Fruit fly (Drosophila melanogaster) whole organism, embryonic: ENCODE results near the gene CG12661.

ENCODE experiments used
- Atf3 ChIP-seq: fragments of 200-800 bp; sonication (Bioruptor generic); optimal IDR thresholded peaks from 3 replicates; lab custom pipeline; 2016; ENCODE audit warnings: missing biosample characterization, missing genetic modification characterization
- CG10959 ChIP-seq: fragments of 200-800 bp; sonication (Bioruptor generic); IDR thresholded peaks from 2 replicates; pipeline ENCODE4 v1.3.6; 2022; ENCODE audit warnings: missing biosample characterization, missing genetic modification characterization
- CG18011 ChIP-seq: fragments of 200-800 bp; sonication (Bioruptor generic); optimal IDR thresholded peaks from 2 replicates; lab custom pipeline; 2017; ENCODE audit warnings: missing biosample characterization, missing genetic modification characterization, mild to moderate bottlenecking, moderate library complexity, missing genotype
- CG18599 ChIP-seq: fragments of 200-800 bp; sonication (Bioruptor generic); optimal IDR thresholded peaks from 3 replicates; lab custom pipeline; 2017; ENCODE audit warnings: missing biosample characterization, missing genetic modification characterization, mild to moderate bottlenecking, moderate library complexity, missing genetic modification reagents
- CG18764 ChIP-seq: fragments of 200-800 bp; sonication (Bioruptor generic); optimal IDR thresholded peaks from 3 replicates; lab custom pipeline; 2016; ENCODE audit warnings: missing biosample characterization, missing genetic modification characterization
- CG2116 ChIP-seq: fragments of 200-800 bp; sonication (Bioruptor generic); optimal IDR thresholded peaks from 3 replicates; lab custom pipeline; 2018; ENCODE audit warnings: missing biosample characterization, mild to moderate bottlenecking, missing genetic modification characterization
- CG2199 ChIP-seq: fragments of 200-800 bp; sonication (Bioruptor generic); IDR thresholded peaks from 3 replicates; pipeline ENCODE4 v1.3.6; 2022; ENCODE audit warnings: missing biosample characterization, missing genetic modification characterization
- CG34224 ChIP-seq: fragments of 200-800 bp; sonication (Bioruptor generic); IDR thresholded peaks from 3 replicates; pipeline ENCODE4 v1.3.6; 2022; ENCODE audit warnings: missing biosample characterization, missing genetic modification characterization; ENCODE audit not compliant: partially characterized antibody
- CG4360 ChIP-seq: fragments of 200-800 bp; sonication (Bioruptor generic); IDR thresholded peaks from 2 replicates; pipeline ENCODE4 v1.3.6; 2022; ENCODE audit warnings: missing biosample characterization, missing genetic modification characterization
- CG5953 ChIP-seq: fragments of 200-800 bp; sonication (Bioruptor generic); IDR thresholded peaks from 2 replicates; pipeline ENCODE4 v1.3.6; 2022; ENCODE audit warnings: missing biosample characterization, missing genetic modification characterization
- CG6254 ChIP-seq: fragments of 200-800 bp; sonication (Bioruptor generic); optimal IDR thresholded peaks from 3 replicates; lab custom pipeline; 2017; ENCODE audit warnings: mild to moderate bottlenecking, missing biosample characterization, missing genetic modification reagents, missing genetic modification characterization
- CG7271 ChIP-seq: fragments of 200-800 bp; sonication (Bioruptor generic); optimal IDR thresholded peaks from 2 replicates; lab custom pipeline; 2018; ENCODE audit warnings: missing biosample characterization, mild to moderate bottlenecking, missing genetic modification characterization, moderate library complexity
- CG8388 ChIP-seq: fragments of 200-800 bp; sonication (Bioruptor generic); optimal IDR thresholded peaks from 2 replicates; lab custom pipeline; 2019; ENCODE audit warnings: missing biosample characterization, mild to moderate bottlenecking, missing genetic modification characterization, moderate library complexity
- CG8478 ChIP-seq: fragments of >200 bp; optimal IDR thresholded peaks from 2 replicates; lab custom pipeline; 2018
- CG8944 ChIP-seq: fragments of 200-800 bp; sonication (Bioruptor generic); optimal IDR thresholded peaks from 3 replicates; lab custom pipeline; 2016; ENCODE audit warnings: missing biosample characterization, missing genetic modification characterization
- CG9817 ChIP-seq: fragments of 200-800 bp; sonication (Bioruptor generic); optimal IDR thresholded peaks from 2 replicates; lab custom pipeline; 2018; ENCODE audit warnings: missing biosample characterization, mild to moderate bottlenecking, missing genetic modification characterization, moderate library complexity
- Chrac-16 ChIP-seq: fragments of 200-800 bp; sonication (Bioruptor generic); optimal IDR thresholded peaks from 3 replicates; lab custom pipeline; 2016; ENCODE audit warnings: missing biosample characterization, missing genetic modification characterization
- E2f1 ChIP-seq: fragments of 200-800 bp; sonication (Bioruptor generic); IDR thresholded peaks from 2 replicates; pipeline ENCODE4 v1.3.6; 2022; ENCODE audit warnings: missing biosample characterization, missing genetic modification characterization
- Ets65A ChIP-seq: fragments of 200-800 bp; sonication (Bioruptor generic); peaks from one replicate; lab custom pipeline; 2016; ENCODE audit warnings: missing biosample characterization, missing genetic modification characterization
- HLH54F ChIP-seq: fragments of 200-800 bp; sonication (Bioruptor generic); optimal IDR thresholded peaks from 3 replicates; lab custom pipeline; 2016; ENCODE audit warnings: missing biosample characterization, missing genetic modification characterization
- Hr3 ChIP-seq: fragments of 200-800 bp; sonication (Bioruptor generic); optimal IDR thresholded peaks from 3 replicates; lab custom pipeline; 2016; ENCODE audit warnings: missing biosample characterization, missing genetic modification characterization
- Hr78 ChIP-seq, 2 experiments: fragments of 200-800 bp in 1 of 2; fragments of >200 bp in 1 of 2; sonication (Bioruptor generic) in 1 of 2; optimal IDR thresholded peaks; 2 replicates each; lab custom pipeline; 2017 to 2019; ENCODE audit warnings: missing biosample characterization in 2 of 2, missing genetic modification characterization in 2 of 2, mild to moderate bottlenecking in 1 of 2, moderate library complexity in 1 of 2
- Lhr ChIP-seq: fragments of 200-800 bp; sonication (Bioruptor generic); optimal IDR thresholded peaks from 3 replicates; lab custom pipeline; 2017; ENCODE audit warnings: mild to moderate bottlenecking, missing biosample characterization, missing genetic modification reagents, missing genetic modification characterization
- Neu2 ChIP-seq: fragments of 200-800 bp; sonication (Bioruptor generic); optimal IDR thresholded peaks from 3 replicates; lab custom pipeline; 2016; ENCODE audit warnings: missing biosample characterization, missing genetic modification characterization, borderline replicate concordance
- Optix ChIP-seq: fragments of 200-800 bp; sonication (Bioruptor generic); IDR thresholded peaks from 3 replicates; pipeline ENCODE4 v1.3.6; 2022; ENCODE audit warnings: missing biosample characterization, missing genetic modification characterization
- PHDP ChIP-seq: fragments of 200-800 bp; sonication (Bioruptor generic); optimal IDR thresholded peaks from 3 replicates; lab custom pipeline; 2018; ENCODE audit warnings: missing biosample characterization, mild to moderate bottlenecking, missing genetic modification characterization, moderate library complexity
- Sin3A ChIP-seq: fragments of >200 bp; optimal IDR thresholded peaks from 2 replicates; lab custom pipeline; 2018
- Sox100B ChIP-seq: fragments of 200-800 bp; sonication (Bioruptor generic); optimal IDR thresholded peaks from 3 replicates; lab custom pipeline; 2018; ENCODE audit warnings: missing biosample characterization, mild to moderate bottlenecking, missing genetic modification characterization
- Sry-δ ChIP-seq: fragments of 200-800 bp; sonication (Bioruptor generic); optimal IDR thresholded peaks from 2 replicates; lab custom pipeline; 2016; ENCODE audit warnings: missing biosample characterization, missing genetic modification characterization
- Ssrp ChIP-seq: fragments of 200-800 bp; sonication (Bioruptor generic); optimal IDR thresholded peaks from 2 replicates; lab custom pipeline; 2018; ENCODE audit warnings: missing biosample characterization, mild to moderate bottlenecking, missing genetic modification characterization, moderate library complexity
- crc ChIP-seq: fragments of 200-800 bp; sonication (Bioruptor generic); optimal IDR thresholded peaks from 2 replicates; lab custom pipeline; 2016; ENCODE audit warnings: missing biosample characterization, missing genetic modification characterization
- da ChIP-seq: fragments of 200-800 bp; sonication (Bioruptor generic); optimal IDR thresholded peaks from 2 replicates; lab custom pipeline; 2016; ENCODE audit warnings: missing biosample characterization, missing genetic modification characterization
- esg ChIP-seq: fragments of 200-800 bp; sonication (Bioruptor generic); conservative IDR thresholded peaks from 2 replicates; pipeline ENCODE4 v1.3.6; 2022; ENCODE audit warnings: missing biosample characterization, missing genetic modification characterization
- eyg ChIP-seq: fragments of 200-800 bp; sonication (Bioruptor generic); optimal IDR thresholded peaks from 3 replicates; lab custom pipeline; 2016; ENCODE audit warnings: missing biosample characterization, missing genetic modification characterization
- fd64A ChIP-seq: fragments of 200-800 bp; sonication (Bioruptor generic); optimal IDR thresholded peaks from 3 replicates; lab custom pipeline; 2018; ENCODE audit warnings: missing biosample characterization, mild to moderate bottlenecking, missing genetic modification characterization
- grau ChIP-seq: fragments of 200-800 bp; optimal IDR thresholded peaks from 3 replicates; lab custom pipeline; 2019; ENCODE audit warnings: missing biosample characterization, mild to moderate bottlenecking, missing genetic modification characterization, moderate library complexity
- gsb ChIP-seq: fragments of 200-800 bp; sonication (Bioruptor generic); IDR thresholded peaks from 2 replicates; pipeline ENCODE4 v1.3.6; 2022; ENCODE audit warnings: missing biosample characterization, missing genetic modification characterization
- hbn ChIP-seq: fragments of 200-800 bp; sonication (Bioruptor generic); IDR thresholded peaks from 2 replicates; pipeline ENCODE4 v1.3.6; 2022; ENCODE audit warnings: missing biosample characterization, missing genetic modification characterization; ENCODE audit not compliant: partially characterized antibody
- kay ChIP-seq: fragments of 200-800 bp; sonication (Bioruptor generic); optimal IDR thresholded peaks from 2 replicates; lab custom pipeline; 2016; ENCODE audit warnings: missing biosample characterization, missing genetic modification characterization
- lmd ChIP-seq: fragments of 200-800 bp; sonication (Bioruptor generic); IDR thresholded peaks from 2 replicates; pipeline ENCODE4 v1.3.6; 2022; ENCODE audit warnings: missing biosample characterization, missing genetic modification characterization
- mam ChIP-seq: fragments of 200-800 bp; sonication (Bioruptor generic); optimal IDR thresholded peaks from 3 replicates; lab custom pipeline; 2016; ENCODE audit warnings: missing biosample characterization, missing genetic modification characterization
- ranshi ChIP-seq: fragments of 200-800 bp; sonication (Bioruptor generic); IDR thresholded peaks from 2 replicates; pipeline ENCODE4 v1.3.6; 2022; ENCODE audit warnings: missing biosample characterization, missing genetic modification characterization
- slp2 ChIP-seq: fragments of 200-800 bp; sonication (Bioruptor generic); optimal IDR thresholded peaks from 2 replicates; lab custom pipeline; 2016; ENCODE audit warnings: missing biosample characterization, missing genetic modification characterization
- sob ChIP-seq: fragments of 200-800 bp; sonication (Bioruptor generic); IDR thresholded peaks from 2 replicates; pipeline ENCODE4 v1.3.6; 2022; ENCODE audit warnings: missing biosample characterization, missing genetic modification characterization
- stc ChIP-seq: fragments of 200-800 bp; sonication (Bioruptor generic); IDR thresholded peaks from 2 replicates; pipeline ENCODE4 v1.3.6; 2022; ENCODE audit warnings: missing biosample characterization, missing genetic modification characterization
- tin ChIP-seq: fragments of 200-800 bp; sonication (Bioruptor generic); optimal IDR thresholded peaks from 3 replicates; lab custom pipeline; 2016; ENCODE audit warnings: missing biosample characterization, missing genetic modification characterization
- toy ChIP-seq: fragments of 200-800 bp; sonication (Bioruptor generic); IDR thresholded peaks from 2 replicates; pipeline ENCODE4 v1.3.6; 2022; ENCODE audit warnings: missing biosample characterization, missing genetic modification characterization
- vvl ChIP-seq: fragments of 200-800 bp; sonication (Bioruptor generic); IDR thresholded peaks from 2 replicates; pipeline ENCODE4 v1.3.6; 2022; ENCODE audit warnings: missing biosample characterization, missing genetic modification characterization
- wdn ChIP-seq: fragments of 200-800 bp; sonication (Bioruptor generic); IDR thresholded peaks from 2 replicates; pipeline ENCODE4 v1.3.6; 2022; ENCODE audit warnings: missing biosample characterization, missing genetic modification characterization
- wor ChIP-seq: fragments of 200-800 bp; sonication (Bioruptor generic); IDR thresholded peaks from 2 replicates; pipeline ENCODE4 v1.3.6; 2022; ENCODE audit warnings: missing biosample characterization, missing genetic modification characterization
- yki ChIP-seq: fragments of >200 bp; optimal IDR thresholded peaks from 3 replicates; lab custom pipeline; 2018

Gene CG12661

dm6 chrX:8894315-8895017 is 29.0 kb downstream of the CG12661 start (continued):
- TF ChIP-seq Neu2 (GFP tag; lab: Kevin White, UChicago) (no peak), Ssrp (tag; lab: Kevin White, UChicago) (peak; percentile 82), CG8944 (GFP tag; lab: Kevin White, UChicago) (peak; percentile 32), CG7271 (tag; lab: Kevin White, UChicago) (peak; percentile 4), sob (GFP tag; lab: Robert Waterston, UW) (peak; percentile 67), kay (peak; percentile 1), Sry-δ (peak; percentile 11), Atf3 (GFP tag; lab: Kevin White, UChicago) (peak; percentile 50), Sin3A (lab: Kevin White, UChicago) (no peak), crc (GFP tag; lab: Kevin White, UChicago) (peak; percentile 50), CG9817 (tag; lab: Kevin White, UChicago) (peak; percentile 44), wor (GFP tag; lab: Robert Waterston, UW) (peak; percentile 76), gsb (GFP tag; lab: Robert Waterston, UW) (peak; percentile 12; the same call in 1 of the 2 replicates), toy (GFP tag; lab: Robert Waterston, UW) (no peak), hbn (GFP tag; lab: Robert Waterston, UW) (no peak), CG2116 (GFP tag; lab: Kevin White, UChicago) (peak; percentile 25), eyg (GFP tag; lab: Kevin White, UChicago) (peak; percentile 8), PHDP (tag; lab: Kevin White, UChicago) (peak; percentile 87), E2f1 (GFP tag; lab: Robert Waterston, UW) (peak; percentile 50; the same call in 1 of the 2 replicates), CG18011 (peak; percentile 62), CG5953 (GFP tag; lab: Robert Waterston, UW) (peak; percentile 66), tin (GFP tag; lab: Kevin White, UChicago) (peak; percentile 73), mam (GFP tag; lab: Kevin White, UChicago) (peak; percentile 50), yki (no peak), CG4360 (GFP tag; lab: Robert Waterston, UW) (peak; percentile 57; the same call in 1 of the 2 replicates), lmd (GFP tag; lab: Robert Waterston, UW) (peak; percentile 79), CG8388 (GFP tag; lab: Kevin White, UChicago) (peak; percentile 83), CG34224 (no peak), Chrac-16 (peak; percentile 58), Hr78 (GFP tag; optimal IDR thresholded peaks at IDR 0.05; lab: Kevin White, UChicago) (peak in 1 of 2 experiments; percentile 64), da (peak; percentile 22), slp2 (GFP tag; lab: Kevin White, UChicago) (peak; percentile 62), grau (tag; lab: Kevin White, UChicago) (peak; percentile 73), CG6254 (GFP tag; lab: Kevin White, UChicago) (peak; percentile 79), CG8478 (lab: Kevin White, UChicago) (no peak), Lhr (GFP tag; lab: Kevin White, UChicago) (peak; percentile 65), Hr3 (GFP tag; lab: Kevin White, UChicago) (peak; percentile 66), vvl (GFP tag; lab: Robert Waterston, UW) (peak; percentile 91), stc (peak; percentile 86), CG10959 (GFP tag; lab: Robert Waterston, UW) (peak; percentile 52), ranshi (GFP tag; lab: Robert Waterston, UW) (peak; percentile 70), fd64A (GFP tag; lab: Kevin White, UChicago) (peak; percentile 26), CG2199 (GFP tag; lab: Robert Waterston, UW) (0 out of 3 replicates have a peak, but pooled peaks have one; percentile 66), esg (GFP tag; lab: Robert Waterston, UW) (peak; percentile 72), Sox100B (GFP tag; lab: Kevin White, UChicago) (peak; percentile 82), Optix (GFP tag; lab: Robert Waterston, UW) (peak; percentile 76; the same call in 2 of the 3 replicates), Ets65A (peak; percentile 13), CG18764 (GFP tag; lab: Kevin White, UChicago) (peak; percentile 71), wdn (GFP tag; lab: Robert Waterston, UW) (peak; percentile 21; the same call in 1 of the 2 replicates), HLH54F (GFP tag; lab: Kevin White, UChicago) (peak; percentile 47), CG18599 (peak; percentile 75)
